Fruit fly (Drosophila melanogaster) whole organism, embryonic: ENCODE results near the gene Vdup1.

Experiments
- CG10654 ChIP-seq: fragments of 200-800 bp; sonication (Bioruptor generic); optimal IDR thresholded peaks from 2 replicates; lab custom pipeline; 2016; ENCODE audit warnings: missing biosample characterization, missing genetic modification characterization
- CG12299 ChIP-seq: fragments of 200-800 bp; sonication (Bioruptor generic); optimal IDR thresholded peaks from 2 replicates; lab custom pipeline; 2018; ENCODE audit warnings: missing biosample characterization, mild to moderate bottlenecking, missing genetic modification characterization
- CG12391 ChIP-seq: fragments of 200-800 bp; sonication (Bioruptor generic); optimal IDR thresholded peaks from 3 replicates; lab custom pipeline; 2018; ENCODE audit warnings: missing biosample characterization, mild to moderate bottlenecking, missing genetic modification characterization, moderate library complexity
- CG13424 ChIP-seq: fragments of 200-800 bp; sonication (Bioruptor generic); optimal IDR thresholded peaks from 2 replicates; lab custom pipeline; 2019; ENCODE audit warnings: missing biosample characterization, mild to moderate bottlenecking, missing genetic modification characterization, moderate library complexity
- CG15479 ChIP-seq: fragments of 200-800 bp; sonication (Bioruptor generic); optimal IDR thresholded peaks from 3 replicates; lab custom pipeline; 2019; ENCODE audit warnings: missing biosample characterization, mild to moderate bottlenecking, missing genetic modification characterization, moderate library complexity
- CG15601 ChIP-seq: fragments of 200-800 bp; sonication (Bioruptor generic); optimal IDR thresholded peaks from 3 replicates; lab custom pipeline; 2019; ENCODE audit warnings: missing biosample characterization, mild to moderate bottlenecking, missing genetic modification characterization, moderate library complexity
- CG17359 ChIP-seq: fragments of 200-800 bp; sonication (Bioruptor generic); optimal IDR thresholded peaks from 3 replicates; lab custom pipeline; 2018; ENCODE audit warnings: missing biosample characterization, mild to moderate bottlenecking, missing genetic modification characterization, moderate library complexity
- CG1792 ChIP-seq: fragments of 200-800 bp; sonication (Bioruptor generic); optimal IDR thresholded peaks from 2 replicates; lab custom pipeline; 2016; ENCODE audit warnings: missing biosample characterization, missing genetic modification characterization
- CG4404 ChIP-seq: fragments of 200-800 bp; sonication (Bioruptor generic); IDR thresholded peaks from 2 replicates; pipeline ENCODE4 v1.3.6; 2022; ENCODE audit warnings: missing biosample characterization, missing genetic modification characterization
- CG7839 ChIP-seq: fragments of 200-800 bp; sonication (Bioruptor generic); optimal IDR thresholded peaks from 3 replicates; lab custom pipeline; 2018; ENCODE audit warnings: missing biosample characterization, mild to moderate bottlenecking, missing genetic modification characterization, moderate library complexity
- CG8281 ChIP-seq: fragments of 200-800 bp; sonication (Bioruptor generic); optimal IDR thresholded peaks from 2 replicates; lab custom pipeline; 2018; ENCODE audit warnings: missing biosample characterization, mild to moderate bottlenecking, missing genetic modification characterization, moderate library complexity
- CG8388 ChIP-seq: fragments of 200-800 bp; sonication (Bioruptor generic); optimal IDR thresholded peaks from 2 replicates; lab custom pipeline; 2019; ENCODE audit warnings: missing biosample characterization, mild to moderate bottlenecking, missing genetic modification characterization, moderate library complexity
- Chrac-16 ChIP-seq: fragments of 200-800 bp; sonication (Bioruptor generic); optimal IDR thresholded peaks from 3 replicates; lab custom pipeline; 2016; ENCODE audit warnings: missing biosample characterization, missing genetic modification characterization
- D19A ChIP-seq: fragments of 200-800 bp; optimal IDR thresholded peaks from 3 replicates; lab custom pipeline; 2019; ENCODE audit warnings: missing biosample characterization, mild to moderate bottlenecking, missing genetic modification characterization, moderate library complexity
- Deaf1 ChIP-seq: fragments of 200-800 bp; optimal IDR thresholded peaks from 3 replicates; lab custom pipeline; 2019; ENCODE audit warnings: missing biosample characterization, mild to moderate bottlenecking, missing genetic modification characterization, moderate library complexity
- Drgx ChIP-seq: fragments of 200-800 bp; sonication (Bioruptor generic); IDR thresholded peaks from 2 replicates; pipeline ENCODE4 v1.3.6; 2022; ENCODE audit warnings: missing biosample characterization, missing genetic modification characterization
- E2f2 ChIP-seq: fragments of 200-800 bp; sonication (Bioruptor generic); IDR thresholded peaks from 2 replicates; pipeline ENCODE4 v1.3.6; 2022; ENCODE audit warnings: missing biosample characterization, missing genetic modification characterization
- HLH54F ChIP-seq: fragments of 200-800 bp; sonication (Bioruptor generic); optimal IDR thresholded peaks from 3 replicates; lab custom pipeline; 2016; ENCODE audit warnings: missing biosample characterization, missing genetic modification characterization
- NfI ChIP-seq: fragments of 200-800 bp; sonication (Bioruptor generic); optimal IDR thresholded peaks from 3 replicates; lab custom pipeline; 2018; ENCODE audit warnings: missing biosample characterization, mild to moderate bottlenecking, missing genetic modification characterization, moderate library complexity
- Oli ChIP-seq: fragments of 200-800 bp; sonication (Bioruptor generic); optimal IDR thresholded peaks from 2 replicates; lab custom pipeline; 2018; ENCODE audit warnings: missing biosample characterization, mild to moderate bottlenecking, missing genetic modification characterization, moderate library complexity
- Optix ChIP-seq: fragments of 200-800 bp; sonication (Bioruptor generic); IDR thresholded peaks from 3 replicates; pipeline ENCODE4 v1.3.6; 2022; ENCODE audit warnings: missing biosample characterization, missing genetic modification characterization
- Rfx ChIP-seq: fragments of 200-800 bp; sonication (Bioruptor generic); IDR thresholded peaks from 2 replicates; pipeline ENCODE4 v1.3.6; 2022; ENCODE audit warnings: missing biosample characterization, missing genetic modification characterization
- Rx ChIP-seq: fragments of 200-800 bp; sonication (Bioruptor generic); IDR thresholded peaks from 2 replicates; pipeline ENCODE4 v1.3.6; 2022; ENCODE audit warnings: missing biosample characterization, missing genetic modification characterization
- Side ChIP-seq: fragments of 200-800 bp; sonication (Bioruptor generic); optimal IDR thresholded peaks from 2 replicates; lab custom pipeline; 2016; ENCODE audit warnings: missing biosample characterization, missing genetic modification characterization
- Sry-β ChIP-seq: fragments of 200-800 bp; sonication (Bioruptor generic); optimal IDR thresholded peaks from 2 replicates; lab custom pipeline; 2018; ENCODE audit warnings: missing biosample characterization, mild to moderate bottlenecking, missing genetic modification characterization, moderate library complexity
- Trl ChIP-seq, 3 experiments: fragments of >200 bp in 2 of 3; fragments of 200-800 bp in 1 of 3; sonication (Bioruptor generic) in 1 of 3; optimal IDR thresholded peaks; 2 replicates in 1 of 3; 3 replicates in 2 of 3; lab custom pipeline; 2016 to 2017; ENCODE audit warnings: missing biosample characterization in 1 of 3, missing genetic modification characterization in 1 of 3
- Xbp1 ChIP-seq: fragments of 200-800 bp; sonication (Bioruptor generic); optimal IDR thresholded peaks from 3 replicates; lab custom pipeline; 2016; ENCODE audit warnings: missing biosample characterization, mild to moderate bottlenecking, missing genetic modification characterization
- ac ChIP-seq: fragments of 200-800 bp; sonication (Bioruptor generic); optimal IDR thresholded peaks from 3 replicates; lab custom pipeline; 2017; ENCODE audit warnings: missing biosample characterization, mild to moderate bottlenecking, missing genetic modification characterization
- ap ChIP-seq: fragments of 200-800 bp; sonication (Bioruptor generic); IDR thresholded peaks from 2 replicates; pipeline ENCODE4 v1.3.6; 2022; ENCODE audit warnings: missing biosample characterization, missing genetic modification characterization
- ara ChIP-seq: fragments of 200-800 bp; sonication (Bioruptor generic); IDR thresholded peaks from 2 replicates; pipeline ENCODE4 v1.3.6; 2022; ENCODE audit warnings: missing biosample characterization, missing genetic modification characterization
- ash1 ChIP-seq: fragments of 200-800 bp; sonication (Bioruptor generic); optimal IDR thresholded peaks from 2 replicates; lab custom pipeline; 2018; ENCODE audit warnings: missing biosample characterization, mild to moderate bottlenecking, missing genetic modification characterization
- cg ChIP-seq: fragments of 200-800 bp; sonication (Bioruptor generic); optimal IDR thresholded peaks from 3 replicates; lab custom pipeline; 2019; ENCODE audit warnings: missing biosample characterization, mild to moderate bottlenecking, missing genetic modification characterization, moderate library complexity
- crp ChIP-seq, 2 experiments: fragments of 200-800 bp; sonication (Bioruptor generic); optimal IDR thresholded peaks; 2 replicates in 1 of 2; 3 replicates in 1 of 2; lab custom pipeline; 2017; ENCODE audit warnings: missing biosample characterization in 2 of 2, missing genetic modification characterization in 2 of 2, mild to moderate bottlenecking in 1 of 2, moderate library complexity in 1 of 2
- dimm ChIP-seq: fragments of 200-800 bp; sonication (Bioruptor generic); IDR thresholded peaks from 2 replicates; pipeline ENCODE4 v1.3.6; 2022; ENCODE audit warnings: missing biosample characterization, missing genetic modification characterization
- dmrt11E ChIP-seq: fragments of 200-800 bp; sonication (Bioruptor generic); optimal IDR thresholded peaks from 3 replicates; lab custom pipeline; 2018; ENCODE audit warnings: missing biosample characterization, mild to moderate bottlenecking, missing genetic modification characterization, moderate library complexity
- dmrt99B ChIP-seq: fragments of 200-800 bp; sonication (Bioruptor generic); optimal IDR thresholded peaks from 2 replicates; lab custom pipeline; 2018; ENCODE audit warnings: missing biosample characterization, mild to moderate bottlenecking, missing genetic modification characterization, moderate library complexity
- dpn ChIP-seq, 2 experiments: fragments of 200-800 bp; sonication (Bioruptor generic); optimal IDR thresholded peaks; 3 replicates each; lab custom pipeline; 2016; ENCODE audit warnings: missing biosample characterization in 2 of 2, missing genetic modification characterization in 2 of 2
- fu2 ChIP-seq: fragments of 200-800 bp; sonication (Bioruptor generic); optimal IDR thresholded peaks from 2 replicates; lab custom pipeline; 2016; ENCODE audit warnings: missing biosample characterization, missing genetic modification characterization
- gcm ChIP-seq: fragments of 200-800 bp; sonication (Bioruptor generic); optimal IDR thresholded peaks from 2 replicates; lab custom pipeline; 2019; ENCODE audit warnings: missing biosample characterization, mild to moderate bottlenecking, missing genetic modification characterization, moderate library complexity
- gem ChIP-seq: fragments of 200-800 bp; sonication (Bioruptor generic); optimal IDR thresholded peaks from 2 replicates; lab custom pipeline; 2019; ENCODE audit warnings: missing biosample characterization, mild to moderate bottlenecking, missing genetic modification characterization, moderate library complexity
- kni ChIP-seq: fragments of 200-800 bp; sonication (Bioruptor generic); optimal IDR thresholded peaks from 3 replicates; lab custom pipeline; 2017; ENCODE audit warnings: mild to moderate bottlenecking, missing biosample characterization, missing genetic modification reagents, missing genetic modification characterization
- lab ChIP-seq: fragments of 200-800 bp; sonication (Bioruptor generic); optimal IDR thresholded peaks from 3 replicates; lab custom pipeline; 2017; ENCODE audit warnings: missing biosample characterization, missing genetic modification characterization, mild to moderate bottlenecking, moderate library complexity, missing genetic modification reagents
- mirr ChIP-seq: fragments of 200-800 bp; sonication (Bioruptor generic); optimal IDR thresholded peaks from 3 replicates; lab custom pipeline; 2018; ENCODE audit warnings: missing biosample characterization, mild to moderate bottlenecking, missing genetic modification characterization
- onecut ChIP-seq: fragments of 200-800 bp; sonication (Bioruptor generic); IDR thresholded peaks from 2 replicates; pipeline ENCODE4 v1.3.6; 2022; ENCODE audit warnings: missing biosample characterization, missing genetic modification characterization
- pnt ChIP-seq: fragments of 200-800 bp; sonication (Bioruptor generic); optimal IDR thresholded peaks from 3 replicates; lab custom pipeline; 2016; ENCODE audit warnings: missing biosample characterization, missing genetic modification characterization
- salm ChIP-seq: fragments of 200-800 bp; sonication (Bioruptor generic); optimal IDR thresholded peaks from 2 replicates; lab custom pipeline; 2018; ENCODE audit warnings: missing biosample characterization, mild to moderate bottlenecking, missing genetic modification characterization
- tin ChIP-seq: fragments of 200-800 bp; sonication (Bioruptor generic); optimal IDR thresholded peaks from 3 replicates; lab custom pipeline; 2016; ENCODE audit warnings: missing biosample characterization, missing genetic modification characterization
- unpg ChIP-seq: fragments of 200-800 bp; sonication (Bioruptor generic); optimal IDR thresholded peaks from 3 replicates; lab custom pipeline; 2018; ENCODE audit warnings: missing biosample characterization, mild to moderate bottlenecking, missing genetic modification characterization, moderate library complexity

The Vdup1 gene

DNA sequence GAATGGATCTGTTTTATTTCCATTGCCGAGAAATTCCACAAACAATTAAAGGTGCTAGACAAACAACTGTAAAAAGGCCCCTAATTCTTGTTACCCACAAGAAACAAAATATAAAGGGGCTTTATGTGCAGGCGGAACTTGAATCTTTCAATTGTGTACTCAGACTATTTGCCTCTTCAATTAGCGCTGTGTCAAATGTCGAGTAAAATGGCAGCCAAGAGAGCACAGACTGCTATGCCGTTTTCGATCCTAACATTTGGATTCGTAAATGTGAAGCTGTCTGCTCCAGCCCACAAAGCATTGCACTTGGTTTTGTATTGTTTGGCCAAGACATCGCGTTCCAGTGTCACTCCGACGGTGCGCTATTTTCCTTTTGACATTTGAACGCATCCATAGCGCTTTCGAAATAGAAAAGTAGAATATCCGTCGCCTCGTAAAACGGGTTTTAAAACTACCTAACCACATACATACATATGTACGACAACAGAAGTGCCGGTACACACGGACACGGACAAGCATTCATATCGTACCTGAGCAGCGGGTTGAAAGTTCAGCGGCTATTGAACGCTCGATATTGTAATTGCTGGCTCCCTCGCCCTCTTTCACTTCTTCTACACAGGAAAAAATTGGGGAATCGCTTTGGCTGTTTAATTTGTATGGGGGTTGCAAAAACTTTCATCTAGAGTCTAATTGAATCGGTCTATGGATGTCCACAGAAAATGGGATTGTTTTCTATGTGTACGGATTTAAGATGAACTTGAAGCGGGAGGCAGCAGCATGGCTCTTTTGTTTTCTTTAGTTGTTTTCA, 12.6 kb downstream of the Vdup1 start (continued):
- TF ChIP-seq Oli (tag; lab: Kevin White, UChicago) (peak; percentile 5), salm (tag; lab: Kevin White, UChicago) (no peak), Side (GFP tag; lab: Kevin White, UChicago) (peak; percentile 4), Chrac-16 (GFP tag; lab: Kevin White, UChicago) (no peak), mirr (GFP tag; lab: Kevin White, UChicago) (no peak), CG10654 (GFP tag; lab: Kevin White, UChicago) (peak; percentile 1), CG7839 (tag; lab: Kevin White, UChicago) (peak; percentile 25), ac (GFP tag; lab: Kevin White, UChicago) (no peak), onecut (GFP tag; lab: Robert Waterston, UW) (0 out of 2 replicates have a peak, but pooled peaks have one; percentile 33), dimm (no peak), NfI (GFP tag; lab: Kevin White, UChicago) (peak; percentile 25), CG12391 (tag; lab: Kevin White, UChicago) (peak; percentile 42), dmrt99B (peak; percentile 48), gem (tag; lab: Kevin White, UChicago) (peak; percentile 52), lab (GFP tag; lab: Kevin White, UChicago) (peak; percentile 52), CG4404 (GFP tag; lab: Robert Waterston, UW) (no peak), Deaf1 (tag; lab: Kevin White, UChicago) (no peak), E2f2 (GFP tag; lab: Robert Waterston, UW) (0 out of 2 replicates have a peak, but pooled peaks have one; percentile 17), kni (GFP tag; lab: Kevin White, UChicago) (peak; percentile 85), tin (peak; percentile 17), CG8281 (tag; lab: Kevin White, UChicago) (no peak), CG13424 (tag; lab: Kevin White, UChicago) (peak; percentile 27), crp (GFP tag; optimal IDR thresholded peaks at IDR 0.05; lab: Kevin White, UChicago) (no peak), ash1 (GFP tag; lab: Kevin White, UChicago) (no peak), CG8388 (GFP tag; lab: Kevin White, UChicago) (peak; percentile 37), Rx (GFP tag; lab: Robert Waterston, UW) (no peak), HLH54F (GFP tag; lab: Kevin White, UChicago) (no peak), ara (0 out of 2 replicates have a peak, but pooled peaks have one; percentile 7), cg (GFP tag; lab: Kevin White, UChicago) (peak; percentile 47), dpn (GFP tag; optimal IDR thresholded peaks at IDR 0.05; lab: Kevin White, UChicago) (peak in 1 of 2 experiments; percentile 17), dmrt11E (tag; lab: Kevin White, UChicago) (peak; percentile 41), fu2 (GFP tag; lab: Kevin White, UChicago) (peak; percentile 11), unpg (GFP tag; lab: Kevin White, UChicago) (peak; percentile 42), Trl (optimal IDR thresholded peaks at IDR 0.05; lab: Kevin White, UChicago) (no peak), Trl (GFP tag; optimal IDR thresholded peaks at IDR 0.05; lab: Kevin White, UChicago) (peak; percentile 2), gcm (peak; percentile 26), CG1792 (GFP tag; lab: Kevin White, UChicago) (no peak), D19A (tag; lab: Kevin White, UChicago) (peak; percentile 7), Drgx (0 out of 2 replicates have a peak, but pooled peaks have one; percentile 6), CG17359 (peak; percentile 3), pnt (no peak), CG15479 (GFP tag; lab: Kevin White, UChicago) (no peak), Optix (GFP tag; lab: Robert Waterston, UW) (no peak), CG15601 (tag; lab: Kevin White, UChicago) (peak; percentile 40), ap (GFP tag; lab: Robert Waterston, UW) (no peak), Rfx (no peak), Sry-β (no peak), CG12299 (no peak), Xbp1 (GFP tag; lab: Kevin White, UChicago) (peak; percentile 0)
